Worm (Caenorhabditis elegans) whole organism, midembryonic: ENCODE results near the gene F25B4.8.

ENCODE experiments used
- flt-1 ChIP-seq: fragments of 200-800 bp; sonication (Bioruptor generic); IDR thresholded peaks from 2 replicates; pipeline ENCODE4 v1.3.6; 2022; ENCODE audit warnings: missing genetic modification characterization, missing compliant biosample characterization
- med-1 ChIP-seq: sonication (generic microtip); optimal IDR thresholded peaks from 2 replicates; lab custom pipeline; 2017; ENCODE audit warnings: missing genetic modification characterization, mild to moderate bottlenecking, missing compliant biosample characterization, antibody characterized with exemption, missing genetic modification reagents; ENCODE audit not compliant: insufficient read depth
- ref-1 ChIP-seq: fragments of 200-800 bp; sonication (Bioruptor generic); conservative IDR thresholded peaks from 2 replicates; pipeline ENCODE4 v1.3.6; 2022; ENCODE audit warnings: missing genetic modification reagents, missing genetic modification characterization, missing compliant biosample characterization
- ztf-29 ChIP-seq: fragments of 200-800 bp; sonication (Bioruptor generic); IDR thresholded peaks from 2 replicates; pipeline ENCODE4 v1.3.6; 2022; ENCODE audit warnings: missing genetic modification reagents, missing genetic modification characterization, missing compliant biosample characterization

DNA sequence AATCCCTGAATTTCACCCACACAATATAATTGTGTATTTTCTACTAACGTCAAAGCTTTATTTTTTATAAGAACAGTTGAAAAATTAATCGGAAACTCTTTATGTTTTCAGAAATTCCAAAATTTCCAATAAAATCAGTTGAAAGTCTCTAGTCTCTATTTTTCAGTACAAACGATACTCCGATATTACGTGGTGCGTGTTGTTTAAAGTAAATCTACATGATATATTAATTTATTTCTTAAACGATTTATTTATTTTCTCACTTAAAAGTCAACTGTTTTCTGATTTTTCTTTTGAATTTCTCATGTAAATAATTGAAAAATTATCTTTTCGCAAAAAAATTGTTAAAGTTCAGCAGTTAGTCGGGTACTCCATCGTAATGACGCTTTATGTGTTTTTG lies 20.7 kb upstream of the F25B4.8 start:
- TF ChIP-seq med-1 (GFP tag; lab: Kevin White, UChicago) (no peak), ztf-29 (GFP tag; lab: Robert Waterston, UW) (no peak), ref-1 (GFP tag; lab: Robert Waterston, UW) (no peak), flt-1 (GFP tag; lab: Robert Waterston, UW) (no peak)
